Worm (Caenorhabditis elegans): ENCODE measurements around the gene adk-1.

Gene adk-1

ce11 chrIV:11162451-11162850, 48.2 kb downstream of the adk-1 start, which contains the start of gene fbxb-9:
TSS of gene fbxb-9 (minus strand) at chrIV:11162551.
- TF ChIP-seq elt-2 (tag; optimal IDR thresholded peaks at IDR 0.05) (no peak), ahr-1 (tag; optimal IDR thresholded peaks at IDR 0.05) (no peak), unc-42 (tag; optimal IDR thresholded peaks at IDR 0.05) (no peak), nfya-1 (tag; optimal IDR thresholded peaks at IDR 0.05) (no peak)

DNA sequence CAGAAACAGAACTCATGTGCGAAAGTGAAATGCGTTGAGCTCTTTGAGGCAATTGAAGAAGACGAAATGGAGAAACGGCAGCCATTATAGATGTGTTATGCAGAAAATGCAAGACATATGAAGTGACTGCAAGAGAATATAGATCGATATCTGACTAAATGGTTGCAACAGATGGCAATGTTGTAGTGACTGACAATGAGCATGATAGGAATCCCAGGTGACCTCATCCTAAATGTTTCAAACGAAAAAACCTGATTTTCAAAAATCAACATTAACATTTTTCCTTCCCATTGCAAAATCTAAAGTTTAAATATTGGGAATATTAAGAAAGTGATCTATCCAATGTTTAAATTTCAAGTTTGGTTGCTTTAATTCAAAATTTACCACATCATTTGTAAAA, 49.9 kb downstream of the adk-1 start, which contains the start of gene C08F8.15:
TSS of gene C08F8.15 (minus strand) at position 101 of the 400 bp plus-strand sequence.
- no peak for TF ChIP-seq gmeb-2 (tag; optimal IDR thresholded peaks at IDR 0.05)
- no peak for TF ChIP-seq che-1 (tag; optimal IDR thresholded peaks at IDR 0.05)
- no peak for TF ChIP-seq ceh-48 (tag; optimal IDR thresholded peaks at IDR 0.05)
- TF ChIP-seq nhr-11 (tag; optimal IDR thresholded peaks at IDR 0.05): no peak
- no peak for TF ChIP-seq lim-6 (tag; optimal IDR thresholded peaks at IDR 0.05)
- TF ChIP-seq npax-4 (tag; optimal IDR thresholded peaks at IDR 0.05): no peak
- TF ChIP-seq elt-2 (tag; optimal IDR thresholded peaks at IDR 0.05): no peak
- no peak for TF ChIP-seq tbx-2 (tag; optimal IDR thresholded peaks at IDR 0.05)
- no peak for TF ChIP-seq rnt-1 (tag; optimal IDR thresholded peaks at IDR 0.05)
- TF ChIP-seq mec-3 (tag; optimal IDR thresholded peaks at IDR 0.05; ENCODE audit: borderline replicate concordance): no peak
- TF ChIP-seq Y22D7AL.16 (tag; optimal IDR thresholded peaks at IDR 0.05): no peak
- no peak for TF ChIP-seq unc-3 (GFP tag; conservative IDR thresholded peaks at IDR 0.05)
- TF ChIP-seq unc-3 (tag; optimal IDR thresholded peaks at IDR 0.05): no peak
- TF ChIP-seq C08G9.2 (tag; optimal IDR thresholded peaks at IDR 0.05): no peak
- no peak for TF ChIP-seq fkh-10 (GFP tag; optimal IDR thresholded peaks at IDR 0.05)

ce11 chrIV:11159886-11160285, 50.7 kb downstream of the adk-1 start, which contains the start of gene mboa-4:
TSS of gene mboa-4 (minus strand) at chrIV:11159986.
- TF ChIP-seq elt-2 (tag; optimal IDR thresholded peaks at IDR 0.05): no peak
- no peak for TF ChIP-seq ceh-48 (tag; optimal IDR thresholded peaks at IDR 0.05)
- TF ChIP-seq eyg-1 (tag; optimal IDR thresholded peaks at IDR 0.05): no peak
- no peak for TF ChIP-seq pat-9 (tag; optimal IDR thresholded peaks at IDR 0.05)
- TF ChIP-seq elt-4 (tag; optimal IDR thresholded peaks at IDR 0.05): no peak
- no peak for TF ChIP-seq pqm-1 (tag; optimal IDR thresholded peaks at IDR 0.05)
- TF ChIP-seq hlh-6 (tag; optimal IDR thresholded peaks at IDR 0.05): no peak

All from whole organism, late embryonic.